Worm (Caenorhabditis elegans) whole organism, midembryonic: ENCODE results near the gene B0361.4.

ENCODE experiments used
- flt-1 ChIP-seq: fragments of 200-800 bp; sonication (Bioruptor generic); IDR thresholded peaks from 2 replicates; pipeline ENCODE4 v1.3.6; 2022; ENCODE audit warnings: missing genetic modification characterization, missing compliant biosample characterization
- klf-2 ChIP-seq: fragments of 200-800 bp; sonication (Bioruptor generic); conservative IDR thresholded peaks from 2 replicates; pipeline ENCODE4 v1.3.6; 2022; ENCODE audit warnings: missing genetic modification reagents, missing genetic modification characterization, missing compliant biosample characterization
- tab-1 ChIP-seq: fragments of 200-800 bp; sonication (Bioruptor generic); IDR thresholded peaks from 2 replicates; pipeline ENCODE4 v1.3.6; 2022; ENCODE audit warnings: missing genetic modification characterization, missing compliant biosample characterization
- ztf-23 ChIP-seq: fragments of 200-800 bp; sonication (Bioruptor generic); IDR thresholded peaks from 2 replicates; pipeline ENCODE4 v1.3.6; 2022; ENCODE audit warnings: missing genetic modification reagents, missing genetic modification characterization, missing compliant biosample characterization
- ztf-29 ChIP-seq: fragments of 200-800 bp; sonication (Bioruptor generic); IDR thresholded peaks from 2 replicates; pipeline ENCODE4 v1.3.6; 2022; ENCODE audit warnings: missing genetic modification reagents, missing genetic modification characterization, missing compliant biosample characterization

DNA sequence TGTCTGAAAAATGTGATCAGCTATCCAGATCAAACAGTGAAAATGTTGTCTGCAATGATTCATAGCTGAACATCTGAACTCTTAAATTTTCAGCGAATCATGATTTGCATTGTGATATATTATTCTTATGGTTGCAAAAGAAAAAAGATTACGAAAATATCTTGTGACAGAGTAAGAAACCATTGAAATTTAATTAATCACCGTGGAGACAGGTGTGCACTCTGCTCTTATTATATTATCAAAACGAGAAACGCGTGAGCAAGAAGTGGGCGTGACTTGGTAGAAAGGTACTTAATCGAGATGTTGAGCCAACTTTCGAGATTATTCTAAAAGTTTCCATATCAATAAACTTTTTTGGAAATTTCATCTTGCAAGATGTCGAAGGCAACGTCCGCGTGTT lies 15.8 kb upstream of the B0361.4 start, which contains the start of gene osm-10:
- TF ChIP-seq flt-1 (GFP tag; lab: Robert Waterston, UW) (no peak), klf-2 (GFP tag; lab: Robert Waterston, UW) (no peak), tab-1 (GFP tag; lab: Robert Waterston, UW) (no peak), ztf-23 (GFP tag; lab: Robert Waterston, UW) (no peak), ztf-29 (GFP tag; lab: Robert Waterston, UW) (no peak)
